Worm (Caenorhabditis elegans): Measurements from ENCODE around the gene F13A7.12.
"Not testable (repeated sequence)": the region's sequence is repeated elsewhere in the genome, so short reads cannot be mapped to it uniquely, and the experiment has no call there.

Gene F13A7.12

ce11 chrV:16377849-16378248 lies 18.0 kb upstream of the F13A7.12 start, which contains the start of gene F13A7.1:
TSS of gene F13A7.1 (minus strand) at chrV:16377949.
- no peak for TF ChIP-seq unc-62 (GFP tag; optimal IDR thresholded peaks at IDR 0.05)

ce11 chrV:16382949-16383348 lies 12.9 kb upstream of the F13A7.12 start:
- TF ChIP-seq unc-62 (GFP tag; optimal IDR thresholded peaks at IDR 0.05): no peak

- TF ChIP-seq unc-62 (GFP tag; optimal IDR thresholded peaks at IDR 0.05): not testable (repeated sequence)
Observed at ce11 chrV:16383729-16384128, 12.1 kb upstream of the F13A7.12 start, which contains the start of gene F13A7.7. TSS of gene F13A7.7 (minus strand) at chrV:16383829.

ce11 chrV:16388268-16388667 lies 7.6 kb upstream of the F13A7.12 start, which contains the start of gene sri-65:
TSS of gene sri-65 (minus strand) at chrV:16388368.
- TF ChIP-seq unc-62 (GFP tag; optimal IDR thresholded peaks at IDR 0.05): no peak

ce11 chrV:16390655-16391054 lies 5.2 kb upstream of the F13A7.12 start, which contains the start of gene gst-44:
TSS of gene gst-44 (plus strand) at chrV:16390891.
- TF ChIP-seq unc-62 (GFP tag; optimal IDR thresholded peaks at IDR 0.05): no peak

ce11 chrV:16393728-16394127 lies 2.1 kb upstream of the F13A7.12 start, which contains the start of gene srd-63:
TSS of gene srd-63 (minus strand) at chrV:16393828.
- no peak for TF ChIP-seq unc-62 (GFP tag; optimal IDR thresholded peaks at IDR 0.05)

- TF ChIP-seq unc-62 (GFP tag; optimal IDR thresholded peaks at IDR 0.05): no peak
Observed at ce11 chrV:16395131-16395530, 708 bp upstream of the F13A7.12 start, which contains the start of gene F13A7.11. TSS of gene F13A7.11 (minus strand) at chrV:16395304.

ce11 chrV:16399388-16399787 lies 3.5 kb downstream of the F13A7.12 start, which contains the start of gene sre-36:
TSS of gene sre-36 (plus strand) at chrV:16399688.
- no peak for TF ChIP-seq unc-62 (GFP tag; optimal IDR thresholded peaks at IDR 0.05)

- TF ChIP-seq unc-62 (GFP tag; optimal IDR thresholded peaks at IDR 0.05): no peak
Observed at ce11 chrV:16401519-16401918, 5.7 kb downstream of the F13A7.12 start, which contains the start of gene F13A7.14. TSS of gene F13A7.14 (plus strand) at chrV:16401891.

ce11 chrV:16403974-16404373 lies 8.1 kb downstream of the F13A7.12 start, which contains the start of gene syp-1:
TSS of gene syp-1 (plus strand) at chrV:16404274.
- TF ChIP-seq unc-62 (GFP tag; optimal IDR thresholded peaks at IDR 0.05): no peak

- TF ChIP-seq unc-62 (GFP tag; optimal IDR thresholded peaks at IDR 0.05): no peak
Observed at ce11 chrV:16405366-16405765, 9.5 kb downstream of the F13A7.12 start.

- TF ChIP-seq unc-62 (GFP tag; optimal IDR thresholded peaks at IDR 0.05): no peak
Observed at ce11 chrV:16406357-16406756, 10.5 kb downstream of the F13A7.12 start.

- TF ChIP-seq unc-62 (GFP tag; optimal IDR thresholded peaks at IDR 0.05): no peak
Observed at ce11 chrV:16407663-16408062, 11.8 kb downstream of the F13A7.12 start, which contains the start of gene F26D2.3. TSS of gene F26D2.3 (plus strand) at chrV:16407963.

ce11 chrV:16410521-16410920 lies 14.7 kb downstream of the F13A7.12 start, which contains the start of gene srh-145:
TSS of gene srh-145 (plus strand) at chrV:16410713.
- TF ChIP-seq unc-62 (GFP tag; optimal IDR thresholded peaks at IDR 0.05): no peak

- no peak for TF ChIP-seq unc-62 (GFP tag; optimal IDR thresholded peaks at IDR 0.05)
Observed at ce11 chrV:16417014-16417413, 21.2 kb downstream of the F13A7.12 start, which contains the start of gene str-55. TSS of gene str-55 (minus strand) at chrV:16417114.

- no peak for TF ChIP-seq unc-62 (GFP tag; optimal IDR thresholded peaks at IDR 0.05)
Observed at ce11 chrV:16419769-16420168, 23.9 kb downstream of the F13A7.12 start, which contains the start of gene F26D2.16. TSS of gene F26D2.16 (minus strand) at chrV:16419869.

- no peak for TF ChIP-seq unc-62 (GFP tag; optimal IDR thresholded peaks at IDR 0.05)
Observed at ce11 chrV:16420696-16421095, 24.9 kb downstream of the F13A7.12 start, which contains the start of gene srw-48. TSS of gene srw-48 (plus strand) at chrV:16420996.
